Fruit fly (Drosophila melanogaster): ENCODE results near the gene Itpr.

Gene Itpr

dm6 chr3R:5570635-5571436 is 53.9 kb downstream of the Itpr start, which contains the start of gene CRMP:
TSS of gene CRMP (plus strand) at chr3R:5571108.
- TF ChIP-seq CG17801 (GFP tag; optimal IDR thresholded peaks at IDR 0.05; ENCODE audit: partially characterized antibody) = peak; percentile 74

DNA sequence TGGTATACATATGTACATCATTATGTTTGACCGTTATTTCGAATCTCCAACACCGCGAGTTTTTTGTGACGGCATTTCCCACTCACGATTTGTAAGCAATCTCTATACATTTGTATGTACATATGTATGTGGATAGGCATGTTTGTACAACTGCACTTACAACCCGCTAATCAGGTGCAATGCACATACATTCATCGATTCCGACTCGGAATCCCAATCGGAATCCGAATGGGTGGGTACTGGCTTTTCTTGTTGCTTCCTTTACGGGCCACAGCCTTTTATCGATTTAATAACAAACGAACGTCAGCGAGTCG is 54.5 kb downstream of the Itpr start:
- no peak for TF ChIP-seq CG17801 (GFP tag; optimal IDR thresholded peaks at IDR 0.05; ENCODE audit: partially characterized antibody)

dm6 chr3R:5571756-5572155 is 54.8 kb downstream of the Itpr start:
- no peak for TF ChIP-seq CG17801 (GFP tag; optimal IDR thresholded peaks at IDR 0.05; ENCODE audit: partially characterized antibody)

DNA sequence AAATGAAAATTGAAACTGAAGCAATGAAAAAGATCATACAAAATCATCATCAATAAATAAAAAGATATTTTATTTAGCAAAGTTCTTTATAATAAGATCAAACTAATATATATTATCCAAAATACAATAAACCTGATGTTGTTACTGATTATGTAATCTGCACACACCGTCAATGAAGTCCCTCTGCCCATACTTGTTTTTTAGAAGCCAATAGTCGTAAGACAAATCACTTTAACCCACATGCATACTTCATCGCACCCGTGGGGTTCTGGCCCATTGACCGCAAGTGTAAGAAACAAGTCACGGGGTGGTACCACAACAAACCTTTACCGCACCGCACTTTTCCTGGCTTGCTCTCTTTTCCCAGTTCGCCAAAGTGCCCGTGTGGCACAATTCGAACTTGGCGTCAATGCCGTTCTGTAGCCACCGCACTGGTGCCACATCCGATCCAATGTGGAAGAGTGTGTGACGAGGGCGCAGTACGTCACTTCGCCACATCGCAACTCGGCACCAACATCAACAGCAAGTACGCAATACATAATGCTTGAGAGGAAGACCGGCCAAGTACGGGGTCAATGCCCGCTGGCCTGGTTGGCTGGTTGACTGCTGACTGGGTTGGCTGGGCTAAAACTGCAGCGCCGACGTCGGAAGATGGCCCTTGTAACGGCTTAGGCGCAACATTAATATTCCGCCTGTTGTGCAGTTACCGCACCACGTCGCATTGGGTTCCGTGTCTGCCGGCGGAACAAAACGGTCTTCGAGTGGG is 56.2 kb downstream of the Itpr start:
- TF ChIP-seq CG17801 (GFP tag; optimal IDR thresholded peaks at IDR 0.05; ENCODE audit: partially characterized antibody) = no peak

DNA sequence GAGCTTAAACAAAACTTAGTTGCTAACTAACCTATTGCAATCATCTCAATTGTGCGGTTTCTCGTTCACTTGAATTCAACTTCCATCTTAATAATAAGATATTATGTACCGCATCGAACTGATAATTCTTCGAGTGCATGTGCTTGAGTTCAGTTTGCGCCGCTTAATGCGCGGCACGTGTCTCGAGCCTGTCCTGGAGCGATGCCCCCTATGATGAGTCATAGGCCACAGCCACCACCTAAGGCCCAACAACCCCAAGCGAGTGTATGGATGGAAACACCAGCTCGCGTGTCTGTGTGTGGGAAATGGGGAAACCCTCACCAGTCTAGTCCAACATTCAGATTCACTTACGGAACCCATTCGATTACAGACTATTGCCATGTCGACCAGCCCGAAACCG is 57.0 kb downstream of the Itpr start:
- TF ChIP-seq CG17801 (GFP tag; optimal IDR thresholded peaks at IDR 0.05; ENCODE audit: partially characterized antibody) = no peak

- TF ChIP-seq CG17801 (GFP tag; optimal IDR thresholded peaks at IDR 0.05; ENCODE audit: partially characterized antibody) = no peak
These were observed 71.1 kb downstream of the Itpr start, which contains the start of gene CG2926 for dm6 chr3R:5587863-5588519. TSS of gene CG2926 (minus strand) at chr3R:5588380.

DNA sequence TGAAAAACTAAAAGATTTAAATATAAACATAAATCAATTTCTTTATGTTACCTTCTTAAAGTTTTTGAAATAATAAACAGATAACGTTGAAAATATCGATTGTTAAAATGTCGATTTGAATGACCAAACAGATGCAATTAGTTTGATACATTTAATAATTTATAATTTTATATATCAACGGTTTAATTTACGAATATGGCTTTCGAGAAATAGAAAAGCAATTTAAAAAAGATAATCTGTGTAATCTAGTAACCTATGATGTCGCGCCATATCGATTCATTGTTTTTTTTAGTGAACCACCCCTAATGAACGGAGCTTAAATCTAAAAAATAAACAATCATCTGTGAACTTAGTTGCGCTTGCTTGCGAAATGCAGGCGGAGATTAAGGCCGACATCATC is 71.7 kb downstream of the Itpr start, which contains the start of gene PolZ2:
Gene PolZ2, plus strand, starts transcription at position 301 of the 400 bp plus-strand sequence.
- TF ChIP-seq CG17801 (GFP tag; optimal IDR thresholded peaks at IDR 0.05; ENCODE audit: partially characterized antibody) = no peak
